Worm (Caenorhabditis elegans) whole organism, L1 larva: Measurements from ENCODE around the gene ZC455.1.

Experiments used
- aha-1 ChIP-seq: fragments of 150-350 bp; optimal IDR thresholded peaks from 2 replicates; lab custom pipeline; 2014; ENCODE audit warnings: missing biosample characterization, missing genetic modification characterization
- aly-2 ChIP-seq: fragments of 150-350 bp; optimal IDR thresholded peaks from 2 replicates; lab custom pipeline; 2014; ENCODE audit warnings: missing biosample characterization, missing genetic modification characterization
- ceh-82 ChIP-seq, 3 experiments: fragments of 150-350 bp in 1 of 3; sonication (generic microtip) in 2 of 3; optimal IDR thresholded peaks; 2 replicates each; lab custom pipeline; 2014 to 2017; ENCODE audit warnings: missing biosample characterization in 3 of 3, missing genetic modification characterization in 3 of 3
- ces-1 ChIP-seq: fragments of 150-350 bp; optimal IDR thresholded peaks from 2 replicates; lab custom pipeline; 2014; ENCODE audit warnings: missing biosample characterization, missing genetic modification reagents, missing genetic modification characterization
- dsc-1 ChIP-seq: sonication (generic microtip); optimal IDR thresholded peaks from 2 replicates; lab custom pipeline; 2016; ENCODE audit warnings: mild to moderate bottlenecking, missing genetic modification characterization, missing compliant biosample characterization
- efl-1 ChIP-seq, 4 experiments: fragments of 150-350 bp; optimal IDR thresholded peaks in 3 of 4; peaks in 1 of 4; 1 replicate in 1 of 4; 2 replicates in 3 of 4; lab custom pipeline; 2014; ENCODE audit warnings: missing biosample characterization in 2 of 4, missing genetic modification characterization in 2 of 4, missing genetic modification reagents in 2 of 4
- efl-3 ChIP-seq: fragments of 200-800 bp; sonication (Bioruptor generic); optimal IDR thresholded peaks from 2 replicates; lab custom pipeline; 2018; ENCODE audit warnings: mild to moderate bottlenecking, missing genetic modification characterization, missing compliant biosample characterization
- egl-27 ChIP-seq, 2 experiments: fragments of 150-350 bp in 1 of 2; sonication (generic microtip); optimal IDR thresholded peaks; 3 replicates each; lab custom pipeline; 2017 to 2018; ENCODE audit warnings: missing biosample characterization in 2 of 2, missing genetic modification characterization in 2 of 2, missing genetic modification reagents in 2 of 2
- elt-3 ChIP-seq, 6 experiments: fragments of 150-350 bp in 1 of 6; sonication (generic microtip); optimal IDR thresholded peaks; 2 replicates each; lab custom pipeline; 2017 to 2018; ENCODE audit warnings: missing biosample characterization in 6 of 6, missing genetic modification characterization in 6 of 6, inconsistent platforms in 1 of 6
- ets-5 ChIP-seq: fragments of 200-800 bp; sonication (Bioruptor generic); IDR thresholded peaks from 2 replicates; pipeline ENCODE4 v1.3.6; 2022; ENCODE audit warnings: missing genetic modification characterization, missing compliant biosample characterization
- fkh-4 ChIP-seq: sonication (generic microtip); optimal IDR thresholded peaks from 2 replicates; lab custom pipeline; 2016; ENCODE audit warnings: missing compliant biosample characterization, missing genetic modification characterization, borderline replicate concordance
- hlh-4 ChIP-seq: sonication (generic microtip); optimal IDR thresholded peaks from 2 replicates; lab custom pipeline; 2016; ENCODE audit warnings: mild to moderate bottlenecking, missing genetic modification characterization, missing compliant biosample characterization
- hpl-2 ChIP-seq: fragments of 150-350 bp; optimal IDR thresholded peaks from 2 replicates; lab custom pipeline; 2014; ENCODE audit warnings: missing biosample characterization, missing genetic modification reagents, missing genetic modification characterization
- irx-1 ChIP-seq: sonication (generic microtip); optimal IDR thresholded peaks from 2 replicates; lab custom pipeline; 2016; ENCODE audit warnings: missing genetic modification characterization, missing compliant biosample characterization
- isw-1 ChIP-seq: fragments of 200-800 bp; sonication (Bioruptor generic); IDR thresholded peaks from 2 replicates; pipeline ENCODE4 v1.3.6; 2022; ENCODE audit warnings: missing genetic modification characterization, missing compliant biosample characterization
- lin-14 ChIP-seq: fragments of 200-800 bp; sonication (Bioruptor generic); optimal IDR thresholded peaks from 2 replicates; lab custom pipeline; 2018; ENCODE audit warnings: mild to moderate bottlenecking, missing genetic modification characterization, moderate library complexity, missing compliant biosample characterization
- lir-3 ChIP-seq: sonication (generic microtip); optimal IDR thresholded peaks from 2 replicates; lab custom pipeline; 2016; ENCODE audit warnings: mild to moderate bottlenecking, missing genetic modification characterization, moderate library complexity, missing compliant biosample characterization; ENCODE audit not compliant: poor library complexity
- nhr-11 ChIP-seq: fragments of 150-350 bp; optimal IDR thresholded peaks from 2 replicates; lab custom pipeline; 2014; ENCODE audit warnings: missing biosample characterization, missing genetic modification characterization
- nhr-237 ChIP-seq: fragments of 150-350 bp; optimal IDR thresholded peaks from 2 replicates; lab custom pipeline; 2014; ENCODE audit warnings: missing biosample characterization, missing genetic modification characterization
- nhr-47 ChIP-seq: sonication (generic microtip); optimal IDR thresholded peaks from 2 replicates; lab custom pipeline; 2016; ENCODE audit warnings: mild to moderate bottlenecking, missing genetic modification characterization, moderate library complexity, missing compliant biosample characterization
- nhr-71 ChIP-seq: sonication (generic microtip); optimal IDR thresholded peaks from 2 replicates; lab custom pipeline; 2016; ENCODE audit warnings: mild to moderate bottlenecking, missing genetic modification characterization, moderate library complexity, missing compliant biosample characterization
- nhr-76 ChIP-seq: sonication (generic microtip); optimal IDR thresholded peaks from 2 replicates; lab custom pipeline; 2017; ENCODE audit warnings: missing biosample characterization, missing genetic modification characterization
- nhr-85 ChIP-seq: sonication (generic microtip); peaks from one replicate; lab custom pipeline; 2016; ENCODE audit warnings: missing genetic modification characterization, inconsistent platforms, missing compliant biosample characterization
- pax-3 ChIP-seq: fragments of 200-800 bp; sonication (Bioruptor generic); optimal IDR thresholded peaks from 2 replicates; lab custom pipeline; 2018; ENCODE audit warnings: mild to moderate bottlenecking, missing genetic modification characterization, moderate library complexity, missing compliant biosample characterization
- pqm-1 ChIP-seq: sonication (generic microtip); optimal IDR thresholded peaks from 3 replicates; lab custom pipeline; 2017; ENCODE audit warnings: missing biosample characterization, missing genetic modification characterization
- snu-23 ChIP-seq: sonication (generic microtip); optimal IDR thresholded peaks from 2 replicates; lab custom pipeline; 2016; ENCODE audit warnings: missing genetic modification characterization, missing compliant biosample characterization
- tlp-1 ChIP-seq: fragments of 150-350 bp; optimal IDR thresholded peaks from 2 replicates; lab custom pipeline; 2014; ENCODE audit warnings: missing biosample characterization, missing genetic modification characterization
- unc-30 ChIP-seq: sonication (generic microtip); optimal IDR thresholded peaks from 2 replicates; lab custom pipeline; 2017; ENCODE audit warnings: missing biosample characterization, missing genetic modification characterization
- unc-62 ChIP-seq: fragments of 150-350 bp; optimal IDR thresholded peaks from 2 replicates; lab custom pipeline; 2014; ENCODE audit warnings: missing biosample characterization, missing genetic modification reagents, missing genetic modification characterization
- unc-86 ChIP-seq: sonication (generic microtip); optimal IDR thresholded peaks from 2 replicates; lab custom pipeline; 2016; ENCODE audit warnings: missing genetic modification characterization, missing compliant biosample characterization
- vab-15 ChIP-seq: sonication (generic microtip); optimal IDR thresholded peaks from 2 replicates; lab custom pipeline; 2017; ENCODE audit warnings: missing genotype, mild to moderate bottlenecking, missing genetic modification characterization, missing compliant biosample characterization
- xbp-1 ChIP-seq: sonication (generic microtip); optimal IDR thresholded peaks from 2 replicates; lab custom pipeline; 2016; ENCODE audit warnings: missing genetic modification characterization, missing compliant biosample characterization
- ztf-11 ChIP-seq, 2 experiments: sonication (generic microtip); optimal IDR thresholded peaks; 2 replicates each; lab custom pipeline; 2016 to 2017; ENCODE audit warnings: missing genetic modification characterization in 2 of 2, missing biosample characterization in 1 of 2, missing compliant biosample characterization in 1 of 2
- ztf-4 ChIP-seq: fragments of 150-350 bp; optimal IDR thresholded peaks from 2 replicates; lab custom pipeline; 2014; ENCODE audit warnings: missing biosample characterization, missing genetic modification characterization

The ZC455.1 gene

ce11 chrV:12797992-12798391, 24.7 kb downstream of the ZC455.1 start, which contains the start of gene ugt-6:
TSS of gene ugt-6 (minus strand) at chrV:12798224.
- TF ChIP-seq hpl-2, result no peak
- TF ChIP-seq unc-62 (GFP tag; lab: Kevin White, UChicago), result no peak
- no peak for TF ChIP-seq xbp-1 (tag; lab: Kevin White, UChicago)
- no peak for TF ChIP-seq efl-3
- no peak for TF ChIP-seq nhr-47 (tag; lab: Kevin White, UChicago)
- no peak for TF ChIP-seq ets-5
- no peak for TF ChIP-seq egl-27 (tag; optimal IDR thresholded peaks at IDR 0.05; lab: Kevin White, UChicago)
- no peak for TF ChIP-seq aly-2 (tag; lab: Kevin White, UChicago)
- no peak for TF ChIP-seq unc-86 (tag; lab: Kevin White, UChicago)
- no peak for TF ChIP-seq ztf-4 (tag; lab: Kevin White, UChicago)
- no peak for TF ChIP-seq nhr-76 (tag; lab: Kevin White, UChicago)
- TF ChIP-seq tlp-1 (tag; lab: Kevin White, UChicago), result no peak

DNA sequence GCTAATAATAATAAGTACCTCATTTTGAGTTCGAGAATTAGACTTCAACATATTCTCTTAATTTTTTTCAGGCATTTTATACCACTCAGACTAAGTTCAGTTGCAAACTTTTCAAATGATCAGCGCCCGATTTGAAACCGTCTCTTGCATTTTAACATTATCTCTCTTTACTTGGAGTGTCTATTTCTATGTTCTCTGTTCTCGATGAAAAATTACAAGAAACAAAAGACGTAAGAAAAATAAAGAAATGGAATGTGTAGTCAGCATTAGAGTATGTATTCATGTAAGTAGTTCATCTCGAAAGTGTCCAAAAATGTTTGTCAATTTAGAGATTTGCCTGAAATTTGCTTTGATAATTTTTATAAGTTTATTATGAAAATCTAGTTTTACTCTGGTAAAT, 26.8 kb downstream of the ZC455.1 start, which contains the start of gene ugt-3:
Gene ugt-3, minus strand, starts transcription at position 101 of the 400 bp plus-strand sequence.
- TF ChIP-seq snu-23 (GFP tag; lab: Kevin White, UChicago) (no peak), isw-1 (GFP tag; lab: Robert Waterston, UW) (no peak), irx-1 (tag; lab: Kevin White, UChicago) (no peak)
- TF ChIP-seq, all 84 proteins: peak for 0

- TF ChIP-seq nhr-11 (tag; lab: Kevin White, UChicago), result no peak
- TF ChIP-seq lin-14 (GFP tag; lab: Kevin White, UChicago), result no peak
- TF ChIP-seq aha-1 (tag; lab: Kevin White, UChicago), result no peak
- no peak for TF ChIP-seq unc-30 (tag; lab: Kevin White, UChicago)
- no peak for TF ChIP-seq nhr-71 (tag; lab: Kevin White, UChicago)
- no peak for TF ChIP-seq hlh-4 (tag; lab: Kevin White, UChicago)
- TF ChIP-seq nhr-237, result no peak
- TF ChIP-seq pqm-1, result no peak
- TF ChIP-seq ztf-11 (tag; optimal IDR thresholded peaks at IDR 0.05; lab: Kevin White, UChicago), result no peak
- TF ChIP-seq ces-1, result no peak
Observed at ce11 chrV:12803274-12803673, 30.0 kb downstream of the ZC455.1 start, which contains the start of gene srbc-45. TSS of gene srbc-45 (plus strand) at chrV:12803574.

DNA sequence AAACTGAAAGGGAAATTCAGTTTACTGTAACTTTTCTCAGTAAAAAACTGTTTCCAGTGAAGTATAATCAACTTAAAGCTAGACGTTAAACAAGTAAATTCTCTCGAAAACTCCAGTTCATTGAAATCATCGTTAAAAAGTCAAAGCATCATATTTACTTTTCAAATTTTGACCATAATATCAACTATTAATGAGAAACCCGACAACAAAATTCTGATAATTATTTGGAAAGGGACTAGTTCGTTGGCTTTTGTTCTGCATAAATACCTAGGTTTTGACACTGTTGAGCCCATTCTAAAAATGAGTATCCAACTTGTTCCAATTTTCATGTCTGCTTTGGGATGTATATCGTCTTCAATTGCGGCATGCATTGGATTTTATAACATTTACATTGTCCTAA, 32.9 kb downstream of the ZC455.1 start, which contains the start of gene ZC443.7:
Gene ZC443.7, plus strand, starts transcription at position 301 of the 400 bp plus-strand sequence.
- TF ChIP-seq vab-15 (no peak), dsc-1 (tag; lab: Kevin White, UChicago) (no peak), fkh-4 (no peak), lir-3 (no peak), xbp-1 (tag; lab: Kevin White, UChicago) (no peak), pax-3 (tag; lab: Kevin White, UChicago) (no peak), ceh-82 (tag; optimal IDR thresholded peaks at IDR 0.05; lab: Kevin White, UChicago) (no peak), tlp-1 (tag; lab: Kevin White, UChicago) (no peak), aly-2 (tag; lab: Kevin White, UChicago) (no peak)

DNA sequence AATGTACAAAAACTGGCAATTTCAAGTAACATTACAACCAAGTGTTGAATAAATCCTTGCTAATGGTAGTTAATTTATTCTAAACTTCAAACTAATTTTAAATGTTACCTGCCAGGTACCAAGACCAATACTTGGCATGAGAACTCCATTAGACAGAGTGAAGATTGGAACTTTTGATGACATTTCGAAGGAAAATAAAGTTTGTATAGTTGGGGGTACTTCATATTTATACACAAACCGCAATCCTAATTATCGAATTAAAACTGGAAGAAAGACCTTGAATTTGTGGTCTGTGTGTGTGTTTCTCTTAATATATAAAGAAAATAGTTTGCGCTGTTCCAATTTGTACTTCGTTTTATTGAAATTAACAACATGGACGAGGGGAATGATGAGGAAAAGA, 36.6 kb downstream of the ZC455.1 start, which contains the start of gene ZC443.1:
Gene ZC443.1, minus strand, starts transcription at position 205 of the 400 bp plus-strand sequence.
- TF ChIP-seq elt-3 (tag; optimal IDR thresholded peaks at IDR 0.05; lab: Kevin White, UChicago), result no peak
- no peak for TF ChIP-seq efl-1 (optimal IDR thresholded peaks at IDR 0.05; lab: Kevin White, UChicago)
- peak in 1 of 2 experiments; percentile 54 for TF ChIP-seq efl-1 (GFP tag; optimal IDR thresholded peaks at IDR 0.05 in 1 of 2; lab: Kevin White, UChicago)
- peak; percentile 65 for TF ChIP-seq nhr-85
